Fruit fly (Drosophila melanogaster) whole organism, pupa: Measurements from ENCODE around the gene Dhod.

Source experiments
- CG10348 ChIP-seq: fragments of 200-800 bp; sonication (Bioruptor generic); IDR thresholded peaks from 2 replicates; pipeline ENCODE4 v1.3.6; 2022; ENCODE audit warnings: missing biosample characterization, missing genetic modification characterization
- CG12605 ChIP-seq: fragments of 200-800 bp; sonication (Bioruptor generic); IDR thresholded peaks from 2 replicates; pipeline ENCODE4 v1.3.6; 2022; ENCODE audit warnings: missing biosample characterization, missing genetic modification characterization
- CG14655 ChIP-seq: fragments of 200-800 bp; sonication (Bioruptor generic); optimal IDR thresholded peaks from 3 replicates; lab custom pipeline; 2017; ENCODE audit warnings: mild to moderate bottlenecking, missing biosample characterization, missing genetic modification reagents, missing genetic modification characterization
- CG15710 ChIP-seq: fragments of 200-800 bp; sonication (Bioruptor generic); optimal IDR thresholded peaks from 2 replicates; lab custom pipeline; 2018; ENCODE audit warnings: missing biosample characterization, mild to moderate bottlenecking, missing genetic modification characterization, moderate library complexity
- CG32121 ChIP-seq: fragments of 200-800 bp; sonication (Bioruptor generic); IDR thresholded peaks from 2 replicates; pipeline ENCODE4 v1.3.6; 2022; ENCODE audit warnings: missing biosample characterization, missing genetic modification characterization
- CG8159 ChIP-seq: fragments of 200-800 bp; sonication (Bioruptor generic); optimal IDR thresholded peaks from 3 replicates; lab custom pipeline; 2018; ENCODE audit warnings: missing biosample characterization, mild to moderate bottlenecking, missing genetic modification characterization, moderate library complexity
- CG9948 ChIP-seq: fragments of 200-800 bp; sonication (Bioruptor generic); optimal IDR thresholded peaks from 2 replicates; lab custom pipeline; 2018; ENCODE audit warnings: missing biosample characterization, mild to moderate bottlenecking, missing genetic modification characterization, moderate library complexity
- EcR ChIP-seq: fragments of 200-800 bp; sonication (Bioruptor generic); optimal IDR thresholded peaks from 3 replicates; lab custom pipeline; 2019; ENCODE audit warnings: missing biosample characterization, missing genetic modification characterization, mild to moderate bottlenecking, moderate library complexity, missing genetic modification reagents
- Ets98B ChIP-seq: fragments of 200-800 bp; sonication (Bioruptor generic); IDR thresholded peaks from 2 replicates; pipeline ENCODE4 v1.3.6; 2022; ENCODE audit warnings: missing biosample characterization, missing genetic modification characterization
- fd96Ca ChIP-seq: fragments of 200-800 bp; sonication (Bioruptor generic); IDR thresholded peaks from 3 replicates; pipeline ENCODE4 v1.3.6; 2022; ENCODE audit warnings: missing biosample characterization, missing genetic modification characterization

- TF ChIP-seq CG12605 (GFP tag; lab: Robert Waterston, UW) (no peak), EcR (GFP tag; lab: Kevin White, UChicago) (no peak), Ets98B (no peak), fd96Ca (GFP tag; lab: Robert Waterston, UW) (no peak), CG32121 (no peak), CG14655 (GFP tag; lab: Kevin White, UChicago) (no peak), CG9948 (tag; lab: Kevin White, UChicago) (no peak), CG15710 (no peak), CG10348 (GFP tag; lab: Robert Waterston, UW) (no peak), CG8159 (no peak)
Observed at dm6 chr3R:8645580-8646220, 7.0 kb downstream of the Dhod start, which contains the start of gene Cyp313b1.
